Worm (Caenorhabditis elegans) whole organism, L2 larva: ENCODE data around the gene ptp-5.2.

Source experiments
- F13H6.1 ChIP-seq: sonication (generic microtip); optimal IDR thresholded peaks from 2 replicates; lab custom pipeline; 2016; ENCODE audit warnings: missing genetic modification characterization, missing compliant biosample characterization
- Y55F3AM.14 ChIP-seq: fragments of 200-800 bp; sonication (Bioruptor generic); optimal IDR thresholded peaks from 2 replicates; lab custom pipeline; 2018; ENCODE audit warnings: mild to moderate bottlenecking, missing genetic modification characterization, missing compliant biosample characterization
- ama-1 ChIP-seq: fragments of 150-350 bp; optimal IDR thresholded peaks from 2 replicates; lab custom pipeline; 2018; ENCODE audit warnings: inconsistent platforms
- blmp-1 ChIP-seq: sonication (generic microtip); optimal IDR thresholded peaks from 2 replicates; lab custom pipeline; 2017; ENCODE audit warnings: missing genetic modification characterization, mild to moderate bottlenecking, missing compliant biosample characterization, antibody characterized with exemption, moderate library complexity; ENCODE audit not compliant: insufficient read depth
- ceh-82 ChIP-seq: fragments of 150-350 bp; optimal IDR thresholded peaks from 2 replicates; lab custom pipeline; 2014; ENCODE audit warnings: missing biosample characterization, missing genetic modification characterization
- crh-2 ChIP-seq: sonication (generic microtip); optimal IDR thresholded peaks from 2 replicates; lab custom pipeline; 2017; ENCODE audit warnings: missing biosample characterization, missing genetic modification characterization
- egl-27 ChIP-seq: sonication (generic microtip); optimal IDR thresholded peaks from 3 replicates; lab custom pipeline; 2017; ENCODE audit warnings: missing biosample characterization, missing genetic modification reagents, missing genetic modification characterization
- elt-1 ChIP-seq: fragments of 150-350 bp; optimal IDR thresholded peaks from 2 replicates; lab custom pipeline; 2014; ENCODE audit warnings: missing biosample characterization, missing genetic modification characterization
- fos-1 ChIP-seq: fragments of 150-350 bp; optimal IDR thresholded peaks from 2 replicates; lab custom pipeline; 2014; ENCODE audit warnings: missing biosample characterization, missing genetic modification characterization
- gmeb-1 ChIP-seq: fragments of 150-350 bp; optimal IDR thresholded peaks from 2 replicates; lab custom pipeline; 2014; ENCODE audit warnings: missing biosample characterization, missing genetic modification characterization
- lin-11 ChIP-seq: fragments of 150-350 bp; sonication (generic microtip); optimal IDR thresholded peaks from 2 replicates; lab custom pipeline; 2014; ENCODE audit warnings: missing biosample characterization, missing genetic modification characterization, inconsistent platforms, mixed read lengths
- lin-39 ChIP-seq: fragments of 150-350 bp; optimal IDR thresholded peaks from 2 replicates; lab custom pipeline; 2014; ENCODE audit warnings: missing biosample characterization, missing genetic modification reagents, missing genetic modification characterization
- lsy-2 ChIP-seq, 2 experiments: fragments of 150-350 bp in 1 of 2; sonication (generic microtip) in 1 of 2; optimal IDR thresholded peaks; 2 replicates each; lab custom pipeline; 2014 to 2017; ENCODE audit warnings: missing biosample characterization in 2 of 2, missing genetic modification characterization in 2 of 2
- mab-5 ChIP-seq: fragments of 150-350 bp; optimal IDR thresholded peaks from 2 replicates; lab custom pipeline; 2014; ENCODE audit warnings: missing biosample characterization, missing genetic modification characterization
- mbf-1 ChIP-seq: sonication (generic microtip); optimal IDR thresholded peaks from 2 replicates; lab custom pipeline; 2017; ENCODE audit warnings: missing biosample characterization, missing genetic modification characterization
- nhr-10 ChIP-seq: sonication (generic microtip); optimal IDR thresholded peaks from 2 replicates; lab custom pipeline; 2017; ENCODE audit warnings: missing biosample characterization, missing genetic modification characterization
- nhr-11 ChIP-seq: fragments of 150-350 bp; optimal IDR thresholded peaks from 2 replicates; lab custom pipeline; 2014; ENCODE audit warnings: missing biosample characterization, missing genetic modification characterization
- nhr-12 ChIP-seq: fragments of 150-350 bp; optimal IDR thresholded peaks from 2 replicates; lab custom pipeline; 2014; ENCODE audit warnings: missing biosample characterization, missing genetic modification characterization
- nhr-129 ChIP-seq: fragments of 150-350 bp; optimal IDR thresholded peaks from 2 replicates; lab custom pipeline; 2014; ENCODE audit warnings: missing biosample characterization, missing genetic modification characterization
- nhr-23 ChIP-seq: fragments of 150-350 bp; optimal IDR thresholded peaks from 2 replicates; lab custom pipeline; 2014; ENCODE audit warnings: missing biosample characterization, missing genetic modification reagents, missing genetic modification characterization
- nhr-237 ChIP-seq: fragments of 150-350 bp; optimal IDR thresholded peaks from 2 replicates; lab custom pipeline; 2014; ENCODE audit warnings: missing biosample characterization, missing genetic modification characterization
- nhr-6 ChIP-seq: fragments of 150-350 bp; optimal IDR thresholded peaks from 2 replicates; lab custom pipeline; 2014; ENCODE audit warnings: missing biosample characterization, missing genetic modification characterization
- nhr-77 ChIP-seq: fragments of 150-350 bp; optimal IDR thresholded peaks from 2 replicates; lab custom pipeline; 2014; ENCODE audit warnings: missing biosample characterization, missing genetic modification characterization
- peb-1 ChIP-seq: fragments of 150-350 bp; optimal IDR thresholded peaks from 2 replicates; lab custom pipeline; 2014; ENCODE audit warnings: missing biosample characterization, missing genetic modification characterization
- sem-4 ChIP-seq: fragments of 150-350 bp; optimal IDR thresholded peaks from 2 replicates; lab custom pipeline; 2014; ENCODE audit warnings: missing biosample characterization, missing genetic modification reagents, missing genetic modification characterization
- skn-1 ChIP-seq: sonication (generic microtip); optimal IDR thresholded peaks from 2 replicates; lab custom pipeline; 2017; ENCODE audit warnings: missing biosample characterization, missing genetic modification characterization
- sma-9 ChIP-seq, 2 experiments: fragments of 150-350 bp in 1 of 2; sonication (generic microtip) in 1 of 2; optimal IDR thresholded peaks; 2 replicates each; lab custom pipeline; 2014 to 2016; ENCODE audit warnings: missing genetic modification characterization in 2 of 2, mild to moderate bottlenecking in 1 of 2, missing biosample characterization in 1 of 2, missing compliant biosample characterization in 1 of 2, missing genetic modification reagents in 1 of 2, moderate library complexity in 1 of 2
- unc-39 ChIP-seq: fragments of 150-350 bp; optimal IDR thresholded peaks from 2 replicates; lab custom pipeline; 2014; ENCODE audit warnings: missing biosample characterization, missing genetic modification characterization
- unc-62 ChIP-seq: fragments of 150-350 bp; optimal IDR thresholded peaks from 2 replicates; lab custom pipeline; 2014; ENCODE audit warnings: missing biosample characterization, missing genetic modification reagents, missing genetic modification characterization
- zag-1 ChIP-seq: fragments of 150-350 bp; optimal IDR thresholded peaks from 2 replicates; lab custom pipeline; 2014; ENCODE audit warnings: missing biosample characterization, missing genetic modification characterization
- ztf-1 ChIP-seq: fragments of 200-800 bp; sonication (Bioruptor generic); conservative IDR thresholded peaks from 2 replicates; pipeline ENCODE4 v1.3.6; 2022; ENCODE audit warnings: missing genetic modification characterization, missing compliant biosample characterization

Gene ptp-5.2

DNA sequence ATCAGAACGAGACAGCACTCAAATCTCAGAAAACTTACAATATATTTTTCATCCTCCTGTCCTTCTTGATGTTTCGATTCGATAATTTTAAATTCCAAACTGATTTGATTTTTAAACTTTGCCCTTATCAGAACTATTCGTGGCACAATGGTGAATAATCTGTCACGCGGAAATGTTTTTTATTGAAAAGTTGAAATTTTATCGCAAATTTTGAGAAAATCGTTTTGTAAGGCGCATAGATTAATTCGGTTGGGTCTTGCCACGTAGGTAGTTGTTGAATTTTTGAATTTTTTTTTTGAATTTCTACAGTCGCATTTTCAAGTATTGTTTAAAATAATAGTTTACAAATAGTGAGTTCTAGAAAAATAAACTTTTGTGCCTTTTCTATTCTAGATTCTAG lies at the start of gene ptp-5.2:
ptp-5.2 (minus strand) TSS at position 101 of the 400 bp plus-strand sequence.
- TF ChIP-seq nhr-11 (tag; lab: Kevin White, UChicago) (no peak), ama-1 (no peak), nhr-77 (tag; lab: Kevin White, UChicago) (no peak), nhr-129 (tag; lab: Kevin White, UChicago) (no peak), skn-1 (tag; lab: Kevin White, UChicago) (no peak), egl-27 (tag; lab: Kevin White, UChicago) (no peak), mab-5 (no peak), lin-11 (no peak), blmp-1 (tag; lab: Kevin White, UChicago) (no peak)

DNA sequence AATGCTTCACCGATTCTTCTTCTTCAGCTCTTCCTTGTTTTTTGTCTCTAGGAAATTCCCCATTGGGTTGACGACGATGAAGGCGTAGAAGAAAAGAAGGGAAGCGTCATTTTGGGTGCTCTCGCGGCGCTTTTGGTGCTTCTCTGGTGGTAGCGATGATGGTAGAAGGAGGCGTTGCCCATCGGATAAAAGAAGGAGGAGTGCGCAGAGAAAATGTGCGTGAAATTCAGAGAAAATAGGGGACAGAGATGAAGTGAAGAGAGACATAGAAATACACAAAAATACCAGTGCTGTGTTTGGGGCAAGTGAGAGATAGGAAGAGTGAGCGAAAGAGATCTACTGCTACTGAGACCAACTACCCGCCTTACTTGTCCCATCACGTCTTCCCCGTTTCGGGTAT lies 46.2 kb upstream of the ptp-5.2 start, which contains the start of gene oig-5:
oig-5 (plus strand) TSS at position 301 of the 400 bp plus-strand sequence.
- TF ChIP-seq F13H6.1 (tag; lab: Kevin White, UChicago) (no peak), nhr-10 (tag; lab: Kevin White, UChicago) (no peak), unc-39 (no peak), nhr-77 (tag; lab: Kevin White, UChicago) (no peak), zag-1 (tag; lab: Kevin White, UChicago) (no peak), nhr-11 (tag; lab: Kevin White, UChicago) (no peak), ama-1 (no peak), nhr-237 (tag; lab: Kevin White, UChicago) (no peak), mbf-1 (tag; lab: Kevin White, UChicago) (no peak)

DNA sequence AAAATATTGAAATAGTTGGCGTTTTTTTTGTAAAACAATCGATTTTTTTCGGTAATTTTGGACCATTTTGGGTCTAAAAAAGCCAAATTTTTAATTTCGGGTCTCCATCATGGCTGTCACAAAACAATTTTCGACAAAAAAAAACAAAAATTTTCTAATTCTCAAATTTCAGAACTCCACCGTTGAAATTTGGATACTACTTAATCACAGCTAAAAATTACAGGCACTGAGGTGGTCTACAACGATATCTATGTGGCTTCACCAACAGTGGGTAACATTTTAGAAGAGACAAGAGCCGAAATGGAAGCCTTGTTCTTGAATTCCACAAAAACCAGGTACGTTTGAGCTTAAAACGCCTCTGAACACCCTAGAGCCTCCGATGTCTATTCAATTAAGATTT lies 41.6 kb upstream of the ptp-5.2 start, which contains the start of gene Y57G11C.1142:
Y57G11C.1142 (plus strand) TSS at position 301 of the 400 bp plus-strand sequence.
- TF ChIP-seq nhr-129 (tag; lab: Kevin White, UChicago) (no peak), zag-1 (tag; lab: Kevin White, UChicago) (no peak), lin-11 (no peak), blmp-1 (tag; lab: Kevin White, UChicago) (no peak), lin-39 (tag; lab: Kevin White, UChicago) (no peak), ztf-1 (GFP tag; lab: Robert Waterston, UW) (no peak), gmeb-1 (tag; lab: Kevin White, UChicago) (no peak), nhr-11 (tag; lab: Kevin White, UChicago) (no peak), nhr-237 (tag; lab: Kevin White, UChicago) (no peak), mbf-1 (tag; lab: Kevin White, UChicago) (no peak), lsy-2 (tag; optimal IDR thresholded peaks at IDR 0.05; lab: Kevin White, UChicago) (no peak), nhr-12 (tag; lab: Kevin White, UChicago) (no peak), mab-5 (no peak)

- no peak for TF ChIP-seq lin-39 (tag; lab: Kevin White, UChicago)
- no peak for TF ChIP-seq egl-27 (tag; lab: Kevin White, UChicago)
- no peak for TF ChIP-seq mbf-1 (tag; lab: Kevin White, UChicago)
- no peak for TF ChIP-seq nhr-11 (tag; lab: Kevin White, UChicago)
These were observed 40.2 kb upstream of the ptp-5.2 start for ce11 chrIV:14800931-14801330.

DNA sequence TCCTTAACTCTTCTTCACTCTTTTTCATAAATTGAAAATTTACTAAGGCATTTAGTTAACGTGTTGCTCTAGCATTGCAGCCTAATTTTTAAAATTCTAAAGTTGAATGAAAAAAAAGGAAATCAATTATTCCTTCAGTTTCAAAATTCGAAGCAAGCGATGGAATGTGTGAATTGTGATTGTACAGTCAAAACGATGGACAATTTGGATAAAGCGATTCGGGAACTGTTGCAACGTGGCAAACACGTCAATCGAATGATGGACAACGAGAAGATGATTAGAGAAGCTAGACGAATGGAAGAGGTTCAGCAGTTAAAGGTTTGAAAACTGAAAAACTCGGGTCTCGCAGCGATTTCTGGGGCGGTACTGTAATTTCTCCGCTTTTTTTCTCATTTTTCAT lies 38.4 kb upstream of the ptp-5.2 start, which contains the start of gene Y57G11C.14:
Y57G11C.14 (plus strand) TSS at position 126 of the 400 bp plus-strand sequence.
- TF ChIP-seq ama-1 (no peak), unc-62 (GFP tag; lab: Kevin White, UChicago) (no peak), Y55F3AM.14 (GFP tag; lab: Kevin White, UChicago) (no peak), elt-1 (tag; lab: Kevin White, UChicago) (no peak), sma-9 (GFP tag; optimal IDR thresholded peaks at IDR 0.05; lab: Kevin White, UChicago) (no peak), sma-9 (tag; optimal IDR thresholded peaks at IDR 0.05; lab: Kevin White, UChicago) (no peak), ceh-82 (tag; lab: Kevin White, UChicago) (no peak), sem-4 (no peak), nhr-10 (tag; lab: Kevin White, UChicago) (no peak), nhr-23 (tag; lab: Kevin White, UChicago) (no peak), fos-1 (tag; lab: Kevin White, UChicago) (no peak), crh-2 (tag; lab: Kevin White, UChicago) (no peak), nhr-129 (tag; lab: Kevin White, UChicago) (no peak), peb-1 (tag; lab: Kevin White, UChicago) (no peak), nhr-6 (tag; lab: Kevin White, UChicago) (no peak)
